Fruit fly (Drosophila melanogaster) whole organism, embryonic: ENCODE measurements around the gene CG34138.

Experiments used
- BtbVII ChIP-seq: fragments of 200-800 bp; sonication (Bioruptor generic); optimal IDR thresholded peaks from 3 replicates; lab custom pipeline; 2017; ENCODE audit warnings: missing biosample characterization, mild to moderate bottlenecking, missing genetic modification characterization
- CG10321 ChIP-seq: fragments of 200-800 bp; sonication (Bioruptor generic); IDR thresholded peaks from 2 replicates; pipeline ENCODE4 v1.3.6; 2022; ENCODE audit warnings: missing biosample characterization, missing genetic modification characterization
- CG10565 ChIP-seq: fragments of 200-800 bp; sonication (Bioruptor generic); optimal IDR thresholded peaks from 3 replicates; lab custom pipeline; 2016; ENCODE audit warnings: missing biosample characterization, mild to moderate bottlenecking, missing genetic modification characterization
- CG11398 ChIP-seq: fragments of 200-800 bp; sonication (Bioruptor generic); optimal IDR thresholded peaks from 2 replicates; lab custom pipeline; 2016; ENCODE audit warnings: missing biosample characterization, missing genetic modification characterization
- CG13624 ChIP-seq: fragments of 200-800 bp; sonication (Bioruptor generic); optimal IDR thresholded peaks from 2 replicates; lab custom pipeline; 2016; ENCODE audit warnings: missing biosample characterization, missing genetic modification characterization
- CG15073 ChIP-seq: fragments of 200-800 bp; sonication (Bioruptor generic); optimal IDR thresholded peaks from 2 replicates; lab custom pipeline; 2016; ENCODE audit warnings: missing biosample characterization, missing genetic modification characterization
- CG15601 ChIP-seq: fragments of 200-800 bp; sonication (Bioruptor generic); optimal IDR thresholded peaks from 3 replicates; lab custom pipeline; 2019; ENCODE audit warnings: missing biosample characterization, mild to moderate bottlenecking, missing genetic modification characterization, moderate library complexity
- CG17829 ChIP-seq: fragments of 200-800 bp; optimal IDR thresholded peaks from 2 replicates; lab custom pipeline; 2019; ENCODE audit warnings: missing biosample characterization, mild to moderate bottlenecking, missing genetic modification characterization, moderate library complexity
- CG2199 ChIP-seq: fragments of 200-800 bp; sonication (Bioruptor generic); IDR thresholded peaks from 3 replicates; pipeline ENCODE4 v1.3.6; 2022; ENCODE audit warnings: missing biosample characterization, missing genetic modification characterization
- CG3065 ChIP-seq: fragments of 200-800 bp; sonication (Bioruptor generic); optimal IDR thresholded peaks from 2 replicates; lab custom pipeline; 2016; ENCODE audit warnings: missing biosample characterization, missing genetic modification characterization
- CG31224 ChIP-seq: fragments of 200-800 bp; sonication (Bioruptor generic); IDR thresholded peaks from 2 replicates; pipeline ENCODE4 v1.3.6; 2022; ENCODE audit warnings: missing biosample characterization, missing genetic modification characterization
- CG32532 ChIP-seq: fragments of 200-800 bp; sonication (Bioruptor generic); IDR thresholded peaks from 2 replicates; pipeline ENCODE4 v1.3.6; 2022; ENCODE audit warnings: missing biosample characterization, missing genetic modification characterization
- CG3407 ChIP-seq: fragments of 200-800 bp; sonication (Bioruptor generic); optimal IDR thresholded peaks from 2 replicates; lab custom pipeline; 2018; ENCODE audit warnings: missing biosample characterization, mild to moderate bottlenecking, missing genetic modification characterization
- CG6813 ChIP-seq: fragments of 200-800 bp; sonication (Bioruptor generic); optimal IDR thresholded peaks from 2 replicates; lab custom pipeline; 2017; ENCODE audit warnings: missing biosample characterization, missing genetic modification characterization, mild to moderate bottlenecking, moderate library complexity, missing genetic modification reagents
- CG6854 ChIP-seq: fragments of 200-800 bp; sonication (Bioruptor generic); optimal IDR thresholded peaks from 3 replicates; lab custom pipeline; 2017; ENCODE audit warnings: missing biosample characterization, mild to moderate bottlenecking, missing genetic modification characterization
- CG7786 ChIP-seq: fragments of 200-800 bp; sonication (Bioruptor generic); optimal IDR thresholded peaks from 2 replicates; lab custom pipeline; 2016; ENCODE audit warnings: missing biosample characterization, missing genetic modification characterization
- CG9727 ChIP-seq: fragments of 200-800 bp; sonication (Bioruptor generic); optimal IDR thresholded peaks from 3 replicates; lab custom pipeline; 2017; ENCODE audit warnings: missing biosample characterization, mild to moderate bottlenecking, missing genetic modification characterization
- CG9876 ChIP-seq: fragments of 200-800 bp; sonication (Bioruptor generic); optimal IDR thresholded peaks from 2 replicates; lab custom pipeline; 2016; ENCODE audit warnings: missing biosample characterization, missing genetic modification characterization
- Dip3 ChIP-seq: fragments of 200-800 bp; sonication (Bioruptor generic); optimal IDR thresholded peaks from 3 replicates; lab custom pipeline; 2016; ENCODE audit warnings: missing biosample characterization, missing genetic modification characterization
- Doc3 ChIP-seq: fragments of 200-800 bp; sonication (Bioruptor generic); IDR thresholded peaks from 3 replicates; pipeline ENCODE4 v1.3.6; 2022; ENCODE audit warnings: missing biosample characterization, missing genetic modification characterization; ENCODE audit not compliant: partially characterized antibody
- H15 ChIP-seq: fragments of 200-800 bp; sonication (Bioruptor generic); IDR thresholded peaks from 3 replicates; pipeline ENCODE4 v1.3.6; 2022; ENCODE audit warnings: missing biosample characterization, missing genetic modification characterization
- H2.0 ChIP-seq: fragments of 200-800 bp; sonication (Bioruptor generic); IDR thresholded peaks from 2 replicates; pipeline ENCODE4 v1.3.6; 2022; ENCODE audit warnings: missing biosample characterization, missing genetic modification characterization
- HmgD ChIP-seq: fragments of 200-800 bp; sonication (Bioruptor generic); optimal IDR thresholded peaks from 3 replicates; lab custom pipeline; 2016; ENCODE audit warnings: missing biosample characterization, missing genetic modification characterization
- Ptx1 ChIP-seq: fragments of 200-800 bp; sonication (Bioruptor generic); IDR thresholded peaks from 2 replicates; pipeline ENCODE4 v1.3.6; 2022; ENCODE audit warnings: missing biosample characterization, missing genetic modification characterization
- Ravus ChIP-seq: fragments of 200-800 bp; sonication (Bioruptor generic); IDR thresholded peaks from 2 replicates; pipeline ENCODE4 v1.3.6; 2022; ENCODE audit warnings: missing biosample characterization, missing genetic modification characterization
- ab ChIP-seq: fragments of 200-800 bp; sonication (Bioruptor generic); optimal IDR thresholded peaks from 2 replicates; lab custom pipeline; 2016; ENCODE audit warnings: missing biosample characterization, missing genetic modification characterization
- ac ChIP-seq: fragments of 200-800 bp; sonication (Bioruptor generic); optimal IDR thresholded peaks from 3 replicates; lab custom pipeline; 2017; ENCODE audit warnings: missing biosample characterization, mild to moderate bottlenecking, missing genetic modification characterization
- aop ChIP-seq: fragments of 200-800 bp; sonication (Bioruptor generic); IDR thresholded peaks from 2 replicates; pipeline ENCODE4 v1.3.6; 2022; ENCODE audit warnings: missing biosample characterization, missing genetic modification characterization
- ase ChIP-seq: fragments of 200-800 bp; sonication (Bioruptor generic); IDR thresholded peaks from 3 replicates; pipeline ENCODE4 v1.3.6; 2022; ENCODE audit warnings: missing biosample characterization, missing genetic modification characterization
- cad ChIP-seq: fragments of >200 bp; optimal IDR thresholded peaks from 2 replicates; lab custom pipeline; 2017; ENCODE audit warnings: missing biosample characterization, missing genetic modification characterization
- chif ChIP-seq, 2 experiments: fragments of 200-800 bp; sonication (Bioruptor generic); optimal IDR thresholded peaks; 3 replicates each; lab custom pipeline; 2016; ENCODE audit warnings: missing biosample characterization in 2 of 2, missing genetic modification characterization in 2 of 2
- dm ChIP-seq: fragments of 200-800 bp; sonication (Bioruptor generic); optimal IDR thresholded peaks from 3 replicates; lab custom pipeline; 2016; ENCODE audit warnings: missing biosample characterization, missing genetic modification characterization
- dmrt11E ChIP-seq: fragments of 200-800 bp; sonication (Bioruptor generic); optimal IDR thresholded peaks from 3 replicates; lab custom pipeline; 2018; ENCODE audit warnings: missing biosample characterization, mild to moderate bottlenecking, missing genetic modification characterization, moderate library complexity
- dmrt99B ChIP-seq: fragments of 200-800 bp; sonication (Bioruptor generic); optimal IDR thresholded peaks from 2 replicates; lab custom pipeline; 2018; ENCODE audit warnings: missing biosample characterization, mild to moderate bottlenecking, missing genetic modification characterization, moderate library complexity
- eve ChIP-seq, 2 experiments: fragments of >200 bp; optimal IDR thresholded peaks; 2 replicates each; lab custom pipeline; 2017; ENCODE audit warnings: missing biosample characterization in 2 of 2, missing genetic modification characterization in 2 of 2
- eyg ChIP-seq: fragments of 200-800 bp; sonication (Bioruptor generic); optimal IDR thresholded peaks from 3 replicates; lab custom pipeline; 2016; ENCODE audit warnings: missing biosample characterization, missing genetic modification characterization
- ftz-f1 ChIP-seq: fragments of 200-800 bp; sonication (Bioruptor generic); optimal IDR thresholded peaks from 2 replicates; lab custom pipeline; 2016; ENCODE audit warnings: missing biosample characterization, missing genetic modification characterization
- gcm2 ChIP-seq: fragments of 200-800 bp; sonication (Bioruptor generic); optimal IDR thresholded peaks from 2 replicates; lab custom pipeline; 2016; ENCODE audit warnings: missing biosample characterization, missing genetic modification characterization
- inv ChIP-seq: fragments of 200-800 bp; sonication (Bioruptor generic); IDR thresholded peaks from 2 replicates; pipeline ENCODE4 v1.3.6; 2022; ENCODE audit warnings: missing biosample characterization, missing genetic modification characterization; ENCODE audit not compliant: partially characterized antibody
- nerfin-2 ChIP-seq: fragments of 200-800 bp; sonication (Bioruptor generic); IDR thresholded peaks from 2 replicates; pipeline ENCODE4 v1.3.6; 2022; ENCODE audit warnings: missing biosample characterization, missing genetic modification characterization; ENCODE audit not compliant: partially characterized antibody
- nom ChIP-seq: fragments of 200-800 bp; sonication (Bioruptor generic); optimal IDR thresholded peaks from 2 replicates; lab custom pipeline; 2017; ENCODE audit warnings: missing biosample characterization, missing genetic modification characterization, mild to moderate bottlenecking, moderate library complexity, missing genetic modification reagents
- odd ChIP-seq: fragments of 200-800 bp; sonication (Bioruptor generic); optimal IDR thresholded peaks from 2 replicates; lab custom pipeline; 2017; ENCODE audit warnings: missing biosample characterization, mild to moderate bottlenecking, missing genetic modification characterization
- org-1 ChIP-seq: fragments of 200-800 bp; sonication (Bioruptor generic); optimal IDR thresholded peaks from 2 replicates; lab custom pipeline; 2017; ENCODE audit warnings: missing biosample characterization, missing genetic modification characterization
- psq ChIP-seq: fragments of 200-800 bp; sonication (Bioruptor generic); optimal IDR thresholded peaks from 2 replicates; lab custom pipeline; 2017; ENCODE audit warnings: missing biosample characterization, missing genetic modification characterization
- slbo ChIP-seq: fragments of 200-800 bp; sonication (Bioruptor generic); IDR thresholded peaks from 2 replicates; pipeline ENCODE4 v1.3.6; 2022; ENCODE audit warnings: missing biosample characterization, missing genetic modification characterization
- slou ChIP-seq: fragments of 200-800 bp; sonication (Bioruptor generic); optimal IDR thresholded peaks from 3 replicates; lab custom pipeline; 2016; ENCODE audit warnings: missing biosample characterization, missing genetic modification characterization
- sr ChIP-seq: fragments of 200-800 bp; sonication (Bioruptor generic); IDR thresholded peaks from 3 replicates; pipeline ENCODE4 v1.3.6; 2022; ENCODE audit warnings: missing biosample characterization, missing genetic modification characterization
- tna ChIP-seq: fragments of 200-800 bp; sonication (Bioruptor generic); IDR thresholded peaks from 2 replicates; pipeline ENCODE4 v1.3.6; 2022; ENCODE audit warnings: missing biosample characterization, missing genetic modification characterization; ENCODE audit not compliant: partially characterized antibody
- trh ChIP-seq: fragments of 200-800 bp; sonication (Bioruptor generic); optimal IDR thresholded peaks from 2 replicates; lab custom pipeline; 2016; ENCODE audit warnings: missing biosample characterization, missing genetic modification characterization
- z ChIP-seq: fragments of 200-800 bp; sonication (Bioruptor generic); IDR thresholded peaks from 3 replicates; pipeline ENCODE4 v1.3.6; 2022; ENCODE audit warnings: missing biosample characterization, missing genetic modification characterization

The CG34138 gene

DNA sequence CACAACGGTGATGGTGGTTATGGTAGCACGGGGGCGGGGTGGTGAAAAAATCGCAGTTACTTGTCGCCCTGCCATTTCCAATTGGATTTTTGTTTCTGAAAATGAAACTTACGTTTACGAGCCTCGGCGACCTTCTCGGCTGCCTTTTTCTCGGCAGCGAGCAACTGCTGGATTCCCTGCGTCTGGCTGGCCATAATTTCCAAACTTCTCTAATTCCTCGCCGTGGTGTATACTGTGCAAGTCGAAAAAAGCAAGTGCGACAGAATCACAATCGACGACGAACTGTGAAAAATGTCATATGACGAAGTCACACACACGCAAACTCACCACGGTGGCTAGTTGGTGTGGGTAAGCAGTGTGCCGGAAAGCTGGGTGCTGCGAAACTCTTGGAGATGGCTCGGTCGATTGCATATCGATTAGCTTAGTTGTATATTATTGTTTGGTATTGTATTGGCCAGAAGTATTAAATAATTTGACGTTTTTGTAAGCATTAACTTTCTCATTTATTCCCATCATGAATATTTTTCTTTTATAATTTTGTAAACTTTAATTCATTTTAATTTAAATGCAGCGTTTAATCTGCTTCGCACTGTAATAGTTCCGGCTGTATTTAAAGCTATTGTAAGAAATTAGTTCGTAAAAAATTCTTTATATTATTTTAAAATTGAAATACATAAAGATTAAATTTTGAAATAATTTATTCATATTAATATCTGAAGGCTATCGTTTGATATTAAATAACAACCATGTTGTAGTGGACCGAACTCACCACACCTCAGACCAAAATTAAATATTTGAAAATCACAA lies 9.5 kb downstream of the CG34138 start, which contains the start of gene Vha13 (continued):
- TF ChIP-seq sr (GFP tag; lab: Robert Waterston, UW): no peak
- peak in 1 of 2 experiments; percentile 3 for TF ChIP-seq chif (GFP tag; optimal IDR thresholded peaks at IDR 0.05; lab: Kevin White, UChicago)
- 0 out of 3 replicates have a peak, but pooled peaks have one; percentile 60 for TF ChIP-seq CG2199 (GFP tag; lab: Robert Waterston, UW)
- TF ChIP-seq gcm2: no peak
- TF ChIP-seq H15 (GFP tag; lab: Robert Waterston, UW): peak; percentile 38; the same call in 1 of the 3 replicates
- TF ChIP-seq CG15073: no peak
- no peak for TF ChIP-seq ac (GFP tag; lab: Kevin White, UChicago)
- no peak for TF ChIP-seq CG3065
- peak; percentile 29 for TF ChIP-seq ab (GFP tag; lab: Kevin White, UChicago)
- TF ChIP-seq inv (GFP tag; lab: Robert Waterston, UW): peak; percentile 62
- TF ChIP-seq cad (GFP tag; lab: Kevin White, UChicago): no peak
- TF ChIP-seq dmrt99B (tag; lab: Kevin White, UChicago): peak; percentile 17
- no peak for TF ChIP-seq psq (GFP tag; lab: Kevin White, UChicago)
- peak; percentile 36 for TF ChIP-seq CG9876 (GFP tag; lab: Kevin White, UChicago)
- TF ChIP-seq HmgD: peak; percentile 79
- peak; percentile 55 for TF ChIP-seq H2.0 (GFP tag; lab: Robert Waterston, UW)
- TF ChIP-seq Ravus (GFP tag; lab: Robert Waterston, UW): no peak
- no peak for TF ChIP-seq eyg (GFP tag; lab: Kevin White, UChicago)
- no peak for TF ChIP-seq CG6813 (GFP tag; lab: Kevin White, UChicago)
- TF ChIP-seq slou (GFP tag; lab: Kevin White, UChicago): peak; percentile 0
- no peak for TF ChIP-seq CG11398 (GFP tag; lab: Kevin White, UChicago)
- peak; percentile 16 for TF ChIP-seq CG7786 (GFP tag; lab: Kevin White, UChicago)
- no peak for TF ChIP-seq eve (GFP tag; optimal IDR thresholded peaks at IDR 0.05; lab: Kevin White, UChicago)
- peak; percentile 9 for TF ChIP-seq dmrt11E (tag; lab: Kevin White, UChicago)
- peak; percentile 23 for TF ChIP-seq Dip3 (GFP tag; lab: Kevin White, UChicago)
- peak; percentile 18; the same call in 1 of the 2 replicates for TF ChIP-seq tna (GFP tag; lab: Robert Waterston, UW)
- peak; percentile 68 for TF ChIP-seq Ptx1 (GFP tag; lab: Robert Waterston, UW)
- no peak for TF ChIP-seq Doc3 (GFP tag; lab: Robert Waterston, UW)
- TF ChIP-seq aop: peak; percentile 64; the same call in 1 of the 2 replicates
- TF ChIP-seq nom (GFP tag; lab: Kevin White, UChicago): peak; percentile 80
- peak; percentile 53 for TF ChIP-seq ftz-f1
- peak; percentile 66 for TF ChIP-seq CG32532
- TF ChIP-seq CG9727 (GFP tag; lab: Kevin White, UChicago): peak; percentile 33
- TF ChIP-seq org-1 (GFP tag; lab: Kevin White, UChicago): no peak
- peak; percentile 89 for TF ChIP-seq slbo (GFP tag; lab: Robert Waterston, UW)
- TF ChIP-seq odd: no peak
- TF ChIP-seq CG10321 (GFP tag; lab: Robert Waterston, UW): no peak
- peak; percentile 38 for TF ChIP-seq dm (GFP tag; lab: Kevin White, UChicago)
- TF ChIP-seq CG31224 (GFP tag; lab: Robert Waterston, UW): peak; percentile 34; the same call in 1 of the 2 replicates
- TF ChIP-seq CG3407: no peak
- peak; percentile 46 for TF ChIP-seq CG13624 (GFP tag; lab: Kevin White, UChicago)
- TF ChIP-seq nerfin-2 (GFP tag; lab: Robert Waterston, UW): no peak; the same call in 1 of the 2 replicates
- TF ChIP-seq ase: 0 out of 3 replicates have a peak, but pooled peaks have one; percentile 36
- no peak for TF ChIP-seq CG17829
- TF ChIP-seq BtbVII: peak; percentile 45
- TF ChIP-seq z (GFP tag; lab: Robert Waterston, UW): no peak
- peak; percentile 30 for TF ChIP-seq CG15601
- TF ChIP-seq CG10565: no peak
- no peak for TF ChIP-seq trh (GFP tag; lab: Kevin White, UChicago)
- peak; percentile 57 for TF ChIP-seq CG6854 (GFP tag; lab: Kevin White, UChicago)
